Fruit fly (Drosophila melanogaster) whole organism, pupa: ENCODE results near the gene CG5447.

ENCODE experiments used
- CG12605 ChIP-seq: fragments of 200-800 bp; sonication (Bioruptor generic); IDR thresholded peaks from 2 replicates; pipeline ENCODE4 v1.3.6; 2022; ENCODE audit warnings: missing biosample characterization, missing genetic modification characterization
- CG32121 ChIP-seq: fragments of 200-800 bp; sonication (Bioruptor generic); IDR thresholded peaks from 2 replicates; pipeline ENCODE4 v1.3.6; 2022; ENCODE audit warnings: missing biosample characterization, missing genetic modification characterization
- CG34367 ChIP-seq: fragments of 200-800 bp; sonication (Bioruptor generic); optimal IDR thresholded peaks from 2 replicates; lab custom pipeline; 2018; ENCODE audit warnings: missing biosample characterization, mild to moderate bottlenecking, missing genetic modification characterization
- CG4496 ChIP-seq: fragments of 200-800 bp; sonication (Bioruptor generic); IDR thresholded peaks from 3 replicates; pipeline ENCODE4 v1.3.6; 2022; ENCODE audit warnings: missing biosample characterization, missing genetic modification characterization
- EcR ChIP-seq: fragments of 200-800 bp; sonication (Bioruptor generic); optimal IDR thresholded peaks from 3 replicates; lab custom pipeline; 2019; ENCODE audit warnings: missing biosample characterization, missing genetic modification characterization, mild to moderate bottlenecking, moderate library complexity, missing genetic modification reagents
- Pif1B ChIP-seq: fragments of 200-800 bp; sonication (Bioruptor generic); optimal IDR thresholded peaks from 3 replicates; lab custom pipeline; 2016; ENCODE audit warnings: missing biosample characterization, missing genetic modification characterization

DNA sequence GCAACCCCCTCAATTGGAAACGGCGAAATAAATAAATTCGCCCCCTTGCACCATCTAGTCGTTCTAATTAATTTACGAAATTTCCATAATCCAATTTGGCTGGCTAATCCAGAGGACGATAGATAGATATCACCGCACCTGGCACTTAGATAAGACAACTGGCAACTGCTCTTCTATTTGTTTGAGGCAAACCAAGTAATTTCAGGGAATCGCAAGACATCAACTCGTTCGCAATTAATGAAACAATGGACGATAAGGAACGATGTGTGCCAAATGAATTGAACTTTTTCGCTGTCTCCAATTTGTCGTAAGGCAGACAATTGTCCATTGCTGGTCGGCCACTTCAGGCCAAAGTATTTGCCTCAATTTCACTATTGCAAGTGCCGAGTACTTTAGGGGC is 12.8 kb downstream of the CG5447 start:
- TF ChIP-seq CG4496 (GFP tag; lab: Robert Waterston, UW) (no peak), CG32121 (GFP tag; lab: Robert Waterston, UW) (no peak), CG12605 (GFP tag; lab: Robert Waterston, UW) (no peak), EcR (GFP tag; lab: Kevin White, UChicago) (no peak), CG34367 (tag; lab: Kevin White, UChicago) (no peak), Pif1B (no peak)
